Fruit fly (Drosophila melanogaster): ENCODE results near the gene CG14435.

The CG14435 gene

DNA sequence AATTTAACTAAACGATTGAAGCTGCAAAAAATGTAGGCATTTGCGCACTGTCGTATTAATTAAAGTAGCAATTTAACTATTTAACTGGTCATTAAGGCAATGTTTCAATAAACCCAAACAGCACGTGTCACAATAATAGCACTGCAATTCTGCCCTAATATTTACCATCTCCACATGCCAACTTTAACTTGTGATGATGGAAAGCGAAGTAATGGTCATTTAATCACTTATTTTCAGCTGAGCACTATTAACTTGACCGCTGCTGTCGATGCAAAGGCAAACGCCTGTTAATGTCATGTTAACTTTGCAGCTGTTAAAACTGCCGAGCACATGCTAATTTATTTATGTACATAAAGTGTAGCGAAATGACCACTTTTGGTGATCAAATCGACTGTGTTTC, 49.5 kb downstream of the CG14435 start (continued):
- TF ChIP-seq zf30C (GFP tag; optimal IDR thresholded peaks at IDR 0.05) (no peak), z (GFP tag; IDR thresholded peaks at IDR 0.05) (no peak), Med (GFP tag) (peak; percentile 98), CG14860 (GFP tag; IDR thresholded peaks at IDR 0.05; ENCODE audit: partially characterized antibody) (no peak), prd (optimal IDR thresholded peaks at IDR 0.05) (no peak), prd (GFP tag; IDR thresholded peaks at IDR 0.05) (peak; percentile 88), Sox102F (GFP tag; optimal IDR thresholded peaks at IDR 0.05) (peak; percentile 87), Sox100B (GFP tag; optimal IDR thresholded peaks at IDR 0.05) (peak; percentile 66), hbn (GFP tag; IDR thresholded peaks at IDR 0.05; ENCODE audit: partially characterized antibody) (no peak), CG10565 (GFP tag; optimal IDR thresholded peaks at IDR 0.05) (peak; percentile 49), CG6683 (GFP tag; optimal IDR thresholded peaks at IDR 0.05) (peak; percentile 32), gfzf (GFP tag; optimal IDR thresholded peaks at IDR 0.05) (no peak), dpn (GFP tag; optimal IDR thresholded peaks at IDR 0.05) (peak; percentile 84 to 90), Eip74EF (GFP tag; optimal IDR thresholded peaks at IDR 0.05) (peak in 1 of 2 experiments; percentile 67), chm (GFP tag; IDR thresholded peaks at IDR 0.05) (peak; percentile 73; the same call in 1 of the 2 replicates), CG10979 (tag; optimal IDR thresholded peaks at IDR 0.05) (peak; percentile 68), CG12071 (GFP tag; optimal IDR thresholded peaks at IDR 0.05) (peak; percentile 91), HmgD (GFP tag; optimal IDR thresholded peaks at IDR 0.05) (peak; percentile 62), lmd (GFP tag; IDR thresholded peaks at IDR 0.05) (peak; percentile 88), HLH3B (GFP tag; IDR thresholded peaks at IDR 0.05) (peak; percentile 84), hth (optimal IDR thresholded peaks at IDR 0.05) (no peak), Abd-B (GFP tag; optimal IDR thresholded peaks at IDR 0.05) (peak; percentile 81), tin (GFP tag; optimal IDR thresholded peaks at IDR 0.05) (peak; percentile 69), sug (tag; optimal IDR thresholded peaks at IDR 0.05) (peak; percentile 44), NfI (GFP tag; optimal IDR thresholded peaks at IDR 0.05) (peak; percentile 86), CG8478 (optimal IDR thresholded peaks at IDR 0.05) (no peak), nmo (GFP tag; optimal IDR thresholded peaks at IDR 0.05) (peak; percentile 79), Ravus (GFP tag; IDR thresholded peaks at IDR 0.05) (peak; percentile 63), CG1832 (GFP tag; optimal IDR thresholded peaks at IDR 0.05) (no peak), Side (GFP tag; optimal IDR thresholded peaks at IDR 0.05) (peak; percentile 65), CG14014 (GFP tag; IDR thresholded peaks at IDR 0.05) (peak; percentile 87), Fer1 (GFP tag; optimal IDR thresholded peaks at IDR 0.05) (peak; percentile 71), CG3838 (GFP tag; optimal IDR thresholded peaks at IDR 0.05) (peak; percentile 26), slou (GFP tag; optimal IDR thresholded peaks at IDR 0.05) (peak; percentile 45), sens (GFP tag) (peak; percentile 95), CG1792 (GFP tag; optimal IDR thresholded peaks at IDR 0.05) (peak; percentile 67), hkb (optimal IDR thresholded peaks at IDR 0.05) (no peak), hkb (GFP tag; IDR thresholded peaks at IDR 0.05) (peak; percentile 87), tio (GFP tag; optimal IDR thresholded peaks at IDR 0.05) (peak; percentile 80), CG6175 (GFP tag; IDR thresholded peaks at IDR 0.05) (peak; percentile 53; the same call in 1 of the 3 replicates), CG10267 (tag; optimal IDR thresholded peaks at IDR 0.05) (peak; percentile 53), Spps (tag; optimal IDR thresholded peaks at IDR 0.05) (peak; percentile 37), CG9876 (GFP tag; optimal IDR thresholded peaks at IDR 0.05) (peak; percentile 61), CG9932 (GFP tag; IDR thresholded peaks at IDR 0.05) (peak; percentile 84), CG10321 (GFP tag; IDR thresholded peaks at IDR 0.05) (peak; percentile 56), CG6813 (GFP tag; optimal IDR thresholded peaks at IDR 0.05) (peak; percentile 82), CG7556 (GFP tag; optimal IDR thresholded peaks at IDR 0.05) (peak; percentile 76), CG7745 (tag; optimal IDR thresholded peaks at IDR 0.05) (no peak), bab2 (GFP tag; optimal IDR thresholded peaks at IDR 0.05) (peak; percentile 82), klu (GFP tag; IDR thresholded peaks at IDR 0.05) (peak; percentile 72), CG7963 (GFP tag; IDR thresholded peaks at IDR 0.05; ENCODE audit: partially characterized antibody) (no peak), gt (GFP tag; IDR thresholded peaks at IDR 0.05) (no peak)

All from whole organism, embryonic.